Worm (Caenorhabditis elegans): ENCODE data around the gene T24C12.3.

- TF ChIP-seq madf-3 (GFP tag; IDR thresholded peaks at IDR 0.05) (no peak), F23B12.7 (tag; optimal IDR thresholded peaks at IDR 0.05; ENCODE audit: insufficient read depth) (no peak), mcd-1 (GFP tag; IDR thresholded peaks at IDR 0.05) (no peak), attf-6 (GFP tag; IDR thresholded peaks at IDR 0.05) (no peak), madf-8 (GFP tag; conservative IDR thresholded peaks at IDR 0.05) (no peak), K12H6.12 (tag; optimal IDR thresholded peaks at IDR 0.05) (no peak), mes-4 (tag; optimal IDR thresholded peaks at IDR 0.05) (no peak), bed-1 (GFP tag; IDR thresholded peaks at IDR 0.05) (no peak), ztf-18 (tag; optimal IDR thresholded peaks at IDR 0.05) (no peak)
Observed at ce11 chrX:2214454-2214853, 10.8 kb upstream of the T24C12.3 start.

Measured in whole organism, young adult.